Worm (Caenorhabditis elegans) whole organism, early embryonic: Measurements from ENCODE around the gene Y22D7AR.3.

ENCODE experiments used
- B0310.2 ChIP-seq: sonication (generic microtip); optimal IDR thresholded peaks from 2 replicates; lab custom pipeline; 2016; ENCODE audit warnings: mild to moderate bottlenecking, missing genetic modification characterization, missing compliant biosample characterization
- F13C5.2 ChIP-seq: sonication (generic microtip); optimal IDR thresholded peaks from 2 replicates; lab custom pipeline; 2017; ENCODE audit warnings: mild to moderate bottlenecking, missing genetic modification characterization, inconsistent platforms, missing compliant biosample characterization
- aly-1 ChIP-seq: sonication (generic microtip); optimal IDR thresholded peaks from 2 replicates; lab custom pipeline; 2016; ENCODE audit warnings: missing genetic modification characterization, missing compliant biosample characterization
- ama-1 ChIP-seq: fragments of 150-350 bp; optimal IDR thresholded peaks from 2 replicates; lab custom pipeline; 2014
- ceh-13 ChIP-seq: fragments of 200-800 bp; sonication (Bioruptor generic); optimal IDR thresholded peaks from 2 replicates; lab custom pipeline; 2018; ENCODE audit warnings: mild to moderate bottlenecking, missing genetic modification characterization, missing compliant biosample characterization
- ceh-36 ChIP-seq: sonication (generic microtip); optimal IDR thresholded peaks from 2 replicates; lab custom pipeline; 2016; ENCODE audit warnings: missing genetic modification characterization, inconsistent platforms, missing compliant biosample characterization
- ets-7 ChIP-seq: sonication (generic microtip); optimal IDR thresholded peaks from 2 replicates; lab custom pipeline; 2016; ENCODE audit warnings: missing genotype, missing genetic modification characterization, missing compliant biosample characterization
- flt-1 ChIP-seq: fragments of 200-800 bp; sonication (Bioruptor generic); IDR thresholded peaks from 2 replicates; pipeline ENCODE4 v1.3.6; 2022; ENCODE audit warnings: missing genetic modification characterization, missing compliant biosample characterization
- hmbx-1 ChIP-seq: sonication (generic microtip); optimal IDR thresholded peaks from 2 replicates; lab custom pipeline; 2016; ENCODE audit warnings: mild to moderate bottlenecking, missing genetic modification characterization, missing compliant biosample characterization
- hmg-4 ChIP-seq: fragments of 200-800 bp; sonication (Bioruptor generic); optimal IDR thresholded peaks from 2 replicates; lab custom pipeline; 2018; ENCODE audit warnings: mild to moderate bottlenecking, missing genetic modification characterization, missing compliant biosample characterization
- hnd-1 ChIP-seq: sonication (generic microtip); optimal IDR thresholded peaks from 2 replicates; lab custom pipeline; 2016; ENCODE audit warnings: missing genetic modification characterization, missing compliant biosample characterization
- pes-1 ChIP-seq: fragments of 200-800 bp; sonication (Bioruptor generic); IDR thresholded peaks from 2 replicates; pipeline ENCODE4 v1.3.6; 2022; ENCODE audit warnings: missing genetic modification reagents, missing genetic modification characterization, missing compliant biosample characterization
- scrt-1 ChIP-seq: fragments of 200-800 bp; sonication (Bioruptor generic); IDR thresholded peaks from 2 replicates; pipeline ENCODE4 v1.3.6; 2022; ENCODE audit warnings: missing genetic modification characterization, missing compliant biosample characterization
- sea-1 ChIP-seq: fragments of 200-800 bp; sonication (Bioruptor generic); conservative IDR thresholded peaks from 2 replicates; pipeline ENCODE4 v1.3.6; 2022; ENCODE audit warnings: missing genetic modification characterization, missing compliant biosample characterization
- tbx-11 ChIP-seq: fragments of 200-800 bp; sonication (Bioruptor generic); IDR thresholded peaks from 2 replicates; pipeline ENCODE4 v1.3.6; 2022; ENCODE audit warnings: missing genetic modification characterization, missing compliant biosample characterization
- tbx-37 ChIP-seq: fragments of 200-800 bp; sonication (Bioruptor generic); conservative IDR thresholded peaks from 2 replicates; pipeline ENCODE4 v1.3.6; 2022; ENCODE audit warnings: missing genetic modification reagents, missing genetic modification characterization, missing compliant biosample characterization
- tra-4 ChIP-seq: sonication (generic microtip); optimal IDR thresholded peaks from 2 replicates; lab custom pipeline; 2017; ENCODE audit warnings: missing genetic modification characterization, missing compliant biosample characterization

Y22D7AR.3 gene

ce11 chrIII:1673320-1673719 is 7.7 kb upstream of the Y22D7AR.3 start:
- no peak for TF ChIP-seq ama-1 (lab: Kevin White, UChicago)
- TF ChIP-seq ceh-36: no peak
- no peak for TF ChIP-seq hnd-1
- no peak for TF ChIP-seq hmg-4 (GFP tag; lab: Kevin White, UChicago)
- TF ChIP-seq B0310.2: no peak
- no peak for TF ChIP-seq tra-4 (tag; lab: Kevin White, UChicago)
- TF ChIP-seq F13C5.2: no peak

- TF ChIP-seq pes-1 (GFP tag; lab: Robert Waterston, UW) (no peak), ama-1 (lab: Kevin White, UChicago) (no peak), flt-1 (GFP tag; lab: Robert Waterston, UW) (no peak)
Measured at ce11 chrIII:1668519-1668918, 2.9 kb upstream of the Y22D7AR.3 start, which contains the start of gene glb-30. TSS of gene glb-30 (minus strand) at chrIII:1668619.

ce11 chrIII:1666893-1667292 is 1.2 kb upstream of the Y22D7AR.3 start:
- TF ChIP-seq ceh-13 (GFP tag; lab: Kevin White, UChicago): no peak
- no peak for TF ChIP-seq scrt-1 (GFP tag; lab: Robert Waterston, UW)
- TF ChIP-seq tbx-37 (GFP tag; lab: Robert Waterston, UW): no peak

- TF ChIP-seq flt-1 (GFP tag; lab: Robert Waterston, UW) (no peak), ama-1 (lab: Kevin White, UChicago) (no peak), F13C5.2 (no peak), tra-4 (tag; lab: Kevin White, UChicago) (no peak), tbx-11 (GFP tag; lab: Robert Waterston, UW) (no peak), hnd-1 (no peak), ceh-13 (GFP tag; lab: Kevin White, UChicago) (no peak), sea-1 (GFP tag; lab: Robert Waterston, UW) (no peak), pes-1 (GFP tag; lab: Robert Waterston, UW) (no peak)
Measured at ce11 chrIII:1665373-1665772, 276 bp downstream of the Y22D7AR.3 start.

- TF ChIP-seq ceh-13 (GFP tag; lab: Kevin White, UChicago) (no peak), pes-1 (GFP tag; lab: Robert Waterston, UW) (no peak), tbx-37 (GFP tag; lab: Robert Waterston, UW) (no peak), ets-7 (tag; lab: Kevin White, UChicago) (no peak), hmbx-1 (tag; lab: Kevin White, UChicago) (no peak), tra-4 (tag; lab: Kevin White, UChicago) (no peak), scrt-1 (GFP tag; lab: Robert Waterston, UW) (no peak), aly-1 (no peak), hnd-1 (no peak), F13C5.2 (no peak), flt-1 (GFP tag; lab: Robert Waterston, UW) (no peak), B0310.2 (no peak), hmg-4 (GFP tag; lab: Kevin White, UChicago) (no peak)
Measured at ce11 chrIII:1664761-1665266, 835 bp downstream of the Y22D7AR.3 start, which contains the start of gene Y22D7AL.16. TSS of gene Y22D7AL.16 (minus strand) at chrIII:1665216.

ce11 chrIII:1663056-1663455 is 2.6 kb downstream of the Y22D7AR.3 start:
- no peak for TF ChIP-seq B0310.2
- TF ChIP-seq hnd-1: no peak
- TF ChIP-seq ceh-36: no peak

ce11 chrIII:1662405-1662804 is 3.2 kb downstream of the Y22D7AR.3 start:
- TF ChIP-seq pes-1 (GFP tag; lab: Robert Waterston, UW) (no peak), flt-1 (GFP tag; lab: Robert Waterston, UW) (no peak), sea-1 (GFP tag; lab: Robert Waterston, UW) (no peak), F13C5.2 (no peak), ets-7 (tag; lab: Kevin White, UChicago) (no peak), hmg-4 (GFP tag; lab: Kevin White, UChicago) (no peak), scrt-1 (GFP tag; lab: Robert Waterston, UW) (no peak)

ce11 chrIII:1661031-1661430 is 4.6 kb downstream of the Y22D7AR.3 start:
- no peak for TF ChIP-seq ceh-36
- no peak for TF ChIP-seq flt-1 (GFP tag; lab: Robert Waterston, UW)
- TF ChIP-seq tbx-37 (GFP tag; lab: Robert Waterston, UW): no peak
- no peak for TF ChIP-seq aly-1
- no peak for TF ChIP-seq sea-1 (GFP tag; lab: Robert Waterston, UW)
- no peak for TF ChIP-seq B0310.2
- TF ChIP-seq tbx-11 (GFP tag; lab: Robert Waterston, UW): no peak
- no peak for TF ChIP-seq hmg-4 (GFP tag; lab: Kevin White, UChicago)
- no peak for TF ChIP-seq hmbx-1 (tag; lab: Kevin White, UChicago)

ce11 chrIII:1659763-1660162 is 5.9 kb downstream of the Y22D7AR.3 start, which contains the start of gene Y22D7AL.15:
TSS of gene Y22D7AL.15 (minus strand) at chrIII:1659863.
- TF ChIP-seq hmg-4 (GFP tag; lab: Kevin White, UChicago): no peak
- TF ChIP-seq ceh-36: no peak
- no peak for TF ChIP-seq ama-1 (lab: Kevin White, UChicago)
- TF ChIP-seq F13C5.2: no peak
- TF ChIP-seq hmbx-1 (tag; lab: Kevin White, UChicago): no peak
- TF ChIP-seq flt-1 (GFP tag; lab: Robert Waterston, UW): no peak
- TF ChIP-seq B0310.2: no peak
- no peak for TF ChIP-seq scrt-1 (GFP tag; lab: Robert Waterston, UW)
- TF ChIP-seq sea-1 (GFP tag; lab: Robert Waterston, UW): no peak
- no peak for TF ChIP-seq tbx-11 (GFP tag; lab: Robert Waterston, UW)
- no peak for TF ChIP-seq hnd-1
- TF ChIP-seq pes-1 (GFP tag; lab: Robert Waterston, UW): no peak
- TF ChIP-seq tra-4 (tag; lab: Kevin White, UChicago): no peak
- no peak for TF ChIP-seq tbx-37 (GFP tag; lab: Robert Waterston, UW)
- no peak for TF ChIP-seq ceh-13 (GFP tag; lab: Kevin White, UChicago)
- no peak for TF ChIP-seq ets-7 (tag; lab: Kevin White, UChicago)
- no peak for TF ChIP-seq aly-1
